Worm (Caenorhabditis elegans): ENCODE measurements around the gene Y17G9B.5.

Y17G9B.5 gene

DNA sequence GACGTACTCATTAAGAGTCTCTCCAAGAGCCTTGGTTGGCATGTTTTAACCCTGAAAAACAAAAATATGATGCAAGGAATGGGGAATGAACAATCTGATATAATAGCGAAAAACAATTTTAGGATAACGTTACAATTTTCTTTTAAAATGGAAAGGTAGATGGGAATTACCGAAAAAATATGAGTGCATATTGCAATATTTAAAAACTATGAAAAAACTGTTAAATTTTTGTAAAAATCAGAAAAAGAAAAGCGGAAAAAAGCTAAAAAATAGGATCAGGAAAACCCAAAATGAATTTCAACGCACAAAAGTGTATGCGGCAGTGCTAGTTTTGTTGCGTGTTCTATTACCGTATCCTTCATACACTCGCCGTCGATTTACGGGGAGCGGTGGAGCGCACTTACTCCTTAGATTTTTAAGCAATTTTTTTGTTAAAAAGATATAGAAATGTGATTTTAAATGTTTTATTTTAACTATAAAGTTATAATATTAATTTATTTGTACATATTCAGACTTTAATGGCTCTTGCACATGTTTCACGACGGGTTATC, at the start of gene Y17G9B.5, which contains the start of gene rpl-20:
Y17G9B.5 (plus strand) TSS at position 513 of the 551 bp plus-strand sequence.
rpl-20 (minus strand) TSS at position 51 of the 551 bp plus-strand sequence.
- TF ChIP-seq nhr-90 (tag; optimal IDR thresholded peaks at IDR 0.05; ENCODE audit: poor library complexity) (peak; percentile 100), pax-3 (tag; optimal IDR thresholded peaks at IDR 0.05) (peak; percentile 100), fkh-4 (tag; optimal IDR thresholded peaks at IDR 0.05; ENCODE audit: borderline replicate concordance) (peak; percentile 95), nhr-20 (tag; optimal IDR thresholded peaks at IDR 0.05) (peak; percentile 100), sup-37 (GFP tag; optimal IDR thresholded peaks at IDR 0.05) (peak; percentile 100), xbp-1 (tag; optimal IDR thresholded peaks at IDR 0.05) (peak; percentile 100), tlp-1 (tag; optimal IDR thresholded peaks at IDR 0.05) (no peak), nhr-84 (tag; optimal IDR thresholded peaks at IDR 0.05) (peak; percentile 91), snpc-4 (tag; optimal IDR thresholded peaks at IDR 0.05) (peak; percentile 95), lin-39 (tag; optimal IDR thresholded peaks at IDR 0.05) (peak; percentile 99), unc-86 (tag; optimal IDR thresholded peaks at IDR 0.05) (peak; percentile 100), unc-62 (GFP tag; optimal IDR thresholded peaks at IDR 0.05) (peak; percentile 96), nhr-11 (tag; optimal IDR thresholded peaks at IDR 0.05) (peak; percentile 98), F16B12.6 (tag; optimal IDR thresholded peaks at IDR 0.05) (peak; percentile 81), ceh-63 (GFP tag; optimal IDR thresholded peaks at IDR 0.05) (peak; percentile 96), sptf-1 (tag; optimal IDR thresholded peaks at IDR 0.05) (no peak), aly-2 (tag; optimal IDR thresholded peaks at IDR 0.05) (peak; percentile 100), pag-3 (tag; optimal IDR thresholded peaks at IDR 0.05; ENCODE audit: borderline replicate concordance, insufficient read depth) (peak; percentile 85), irx-1 (tag; optimal IDR thresholded peaks at IDR 0.05) (peak; percentile 100), lin-13 (GFP tag; optimal IDR thresholded peaks at IDR 0.05) (peak; percentile 100), tbx-2 (tag; optimal IDR thresholded peaks at IDR 0.05) (peak; percentile 100), dsc-1 (tag; optimal IDR thresholded peaks at IDR 0.05) (peak; percentile 100), ama-1 (optimal IDR thresholded peaks at IDR 0.05) (peak; percentile 95), ces-1 (GFP tag; optimal IDR thresholded peaks at IDR 0.05) (peak; percentile 81), lin-35 (GFP tag; optimal IDR thresholded peaks at IDR 0.05) (peak; percentile 95 to 97), ceh-8 (GFP tag; optimal IDR thresholded peaks at IDR 0.05) (peak; percentile 100), nhr-237 (tag; optimal IDR thresholded peaks at IDR 0.05) (peak; percentile 99), nhr-47 (tag; optimal IDR thresholded peaks at IDR 0.05) (peak; percentile 100), nhr-12 (tag; optimal IDR thresholded peaks at IDR 0.05) (peak; percentile 78), grh-1 (GFP tag; IDR thresholded peaks at IDR 0.05) (peak; percentile 100), mep-1 (tag; optimal IDR thresholded peaks at IDR 0.05) (peak; percentile 100), lir-3 (tag; optimal IDR thresholded peaks at IDR 0.05; ENCODE audit: poor library complexity) (peak; percentile 98), dpl-1 (GFP tag; optimal IDR thresholded peaks at IDR 0.05) (peak; percentile 94 to 96 (median 96)), lin-14 (GFP tag; optimal IDR thresholded peaks at IDR 0.05) (peak; percentile 100), nhr-85 (tag) (peak; percentile 100), elt-3 (tag; optimal IDR thresholded peaks at IDR 0.05) (peak; percentile 85 to 100 (median 100)), hpl-2 (GFP tag; optimal IDR thresholded peaks at IDR 0.05) (peak; percentile 97), unc-130 (tag; optimal IDR thresholded peaks at IDR 0.05) (peak; percentile 100), ets-5 (GFP tag; IDR thresholded peaks at IDR 0.05) (peak; percentile 100), snu-23 (GFP tag; optimal IDR thresholded peaks at IDR 0.05) (peak; percentile 100), lin-15B (tag; optimal IDR thresholded peaks at IDR 0.05) (peak; percentile 100), isw-1 (GFP tag; IDR thresholded peaks at IDR 0.05) (peak; percentile 100), zag-1 (tag; optimal IDR thresholded peaks at IDR 0.05) (peak; percentile 99), fkh-10 (GFP tag; optimal IDR thresholded peaks at IDR 0.05) (peak; percentile 99), elt-2 (tag; optimal IDR thresholded peaks at IDR 0.05) (peak; percentile 99), ceh-90 (tag; optimal IDR thresholded peaks at IDR 0.05) (peak; percentile 75), hlh-17 (GFP tag; optimal IDR thresholded peaks at IDR 0.05; ENCODE audit: borderline replicate concordance) (peak; percentile 73), aha-1 (tag; optimal IDR thresholded peaks at IDR 0.05) (peak; percentile 98), ceh-82 (tag; optimal IDR thresholded peaks at IDR 0.05) (peak; percentile 100), sox-4 (tag; optimal IDR thresholded peaks at IDR 0.05) (peak; percentile 98), C34B4.2 (tag; optimal IDR thresholded peaks at IDR 0.05) (peak; percentile 98), hlh-4 (tag; optimal IDR thresholded peaks at IDR 0.05) (peak; percentile 70)

Data from whole organism, L1 larva.